Worm (Caenorhabditis elegans) whole organism, L1 larva: ENCODE results near the gene EGAP1.1.

Experiments used
- C04F5.9 ChIP-seq: sonication (generic microtip); optimal IDR thresholded peaks from 2 replicates; lab custom pipeline; 2016; ENCODE audit warnings: missing genetic modification characterization, missing compliant biosample characterization
- C16A3.4 ChIP-seq: fragments of 150-350 bp; optimal IDR thresholded peaks from 2 replicates; lab custom pipeline; 2014; ENCODE audit warnings: missing biosample characterization, missing genetic modification characterization
- C34B4.2 ChIP-seq: sonication (generic microtip); optimal IDR thresholded peaks from 2 replicates; lab custom pipeline; 2017; ENCODE audit warnings: mild to moderate bottlenecking, missing genetic modification characterization, missing compliant biosample characterization
- aly-2 ChIP-seq: fragments of 150-350 bp; optimal IDR thresholded peaks from 2 replicates; lab custom pipeline; 2014; ENCODE audit warnings: missing biosample characterization, missing genetic modification characterization
- dpl-1 ChIP-seq, 3 experiments: fragments of 150-350 bp in 2 of 3; sonication (generic microtip) in 1 of 3; optimal IDR thresholded peaks; 2 replicates each; lab custom pipeline; 2014 to 2017; ENCODE audit warnings: missing biosample characterization in 3 of 3, missing genetic modification characterization in 3 of 3, missing genetic modification reagents in 3 of 3
- egl-13 ChIP-seq: sonication (generic microtip); optimal IDR thresholded peaks from 2 replicates; lab custom pipeline; 2016; ENCODE audit warnings: missing genotype, missing genetic modification reagents, missing genetic modification characterization, missing compliant biosample characterization
- elt-2 ChIP-seq: sonication (generic microtip); optimal IDR thresholded peaks from 2 replicates; lab custom pipeline; 2016; ENCODE audit warnings: missing genetic modification characterization, mild to moderate bottlenecking, inconsistent platforms, missing compliant biosample characterization, missing genetic modification reagents
- fkh-8 ChIP-seq: sonication (generic microtip); optimal IDR thresholded peaks from 2 replicates; lab custom pipeline; 2016; ENCODE audit warnings: mild to moderate bottlenecking, missing genetic modification characterization, missing compliant biosample characterization
- fos-1 ChIP-seq: fragments of 150-350 bp; optimal IDR thresholded peaks from 2 replicates; lab custom pipeline; 2014; ENCODE audit warnings: missing biosample characterization, missing genetic modification characterization
- hlh-17 ChIP-seq: fragments of 200-800 bp; sonication (Bioruptor generic); optimal IDR thresholded peaks from 2 replicates; lab custom pipeline; 2018; ENCODE audit warnings: missing genetic modification characterization, mild to moderate bottlenecking, missing compliant biosample characterization, moderate library complexity, borderline replicate concordance
- isw-1 ChIP-seq: fragments of 200-800 bp; sonication (Bioruptor generic); IDR thresholded peaks from 2 replicates; pipeline ENCODE4 v1.3.6; 2022; ENCODE audit warnings: missing genetic modification characterization, missing compliant biosample characterization
- jun-1 ChIP-seq: fragments of 150-350 bp; optimal IDR thresholded peaks from 2 replicates; lab custom pipeline; 2014; ENCODE audit warnings: missing biosample characterization, missing genetic modification reagents, missing genetic modification characterization
- lin-14 ChIP-seq: fragments of 200-800 bp; sonication (Bioruptor generic); optimal IDR thresholded peaks from 2 replicates; lab custom pipeline; 2018; ENCODE audit warnings: mild to moderate bottlenecking, missing genetic modification characterization, moderate library complexity, missing compliant biosample characterization
- lin-15B ChIP-seq: fragments of 150-350 bp; sonication (generic microtip); optimal IDR thresholded peaks from 3 replicates; lab custom pipeline; 2014; ENCODE audit warnings: missing biosample characterization, missing genetic modification characterization
- lin-35 ChIP-seq, 2 experiments: fragments of 150-350 bp; optimal IDR thresholded peaks; 2 replicates each; lab custom pipeline; 2014; ENCODE audit warnings: missing biosample characterization in 2 of 2, missing genetic modification characterization in 2 of 2, missing genetic modification reagents in 2 of 2
- lin-39 ChIP-seq: fragments of 150-350 bp; optimal IDR thresholded peaks from 2 replicates; lab custom pipeline; 2014; ENCODE audit warnings: missing biosample characterization, missing genetic modification reagents, missing genetic modification characterization
- lir-3 ChIP-seq: sonication (generic microtip); optimal IDR thresholded peaks from 2 replicates; lab custom pipeline; 2016; ENCODE audit warnings: mild to moderate bottlenecking, missing genetic modification characterization, moderate library complexity, missing compliant biosample characterization; ENCODE audit not compliant: poor library complexity
- lsy-2 ChIP-seq, 2 experiments: fragments of 150-350 bp; optimal IDR thresholded peaks; 2 replicates each; lab custom pipeline; 2014; ENCODE audit warnings: missing biosample characterization in 2 of 2, missing genetic modification characterization in 2 of 2
- mdl-1 ChIP-seq, 2 experiments: fragments of 150-350 bp; optimal IDR thresholded peaks; 2 replicates each; lab custom pipeline; 2014 to 2017; ENCODE audit warnings: missing biosample characterization in 2 of 2, missing genetic modification characterization in 2 of 2, inconsistent platforms in 1 of 2
- mef-2 ChIP-seq: fragments of 150-350 bp; optimal IDR thresholded peaks from 2 replicates; lab custom pipeline; 2014; ENCODE audit warnings: missing biosample characterization, missing genetic modification characterization
- mep-1 ChIP-seq: fragments of 150-350 bp; optimal IDR thresholded peaks from 2 replicates; lab custom pipeline; 2014; ENCODE audit warnings: missing biosample characterization, missing genetic modification characterization
- nhr-11 ChIP-seq: fragments of 150-350 bp; optimal IDR thresholded peaks from 2 replicates; lab custom pipeline; 2014; ENCODE audit warnings: missing biosample characterization, missing genetic modification characterization
- nhr-19 ChIP-seq: fragments of 200-800 bp; sonication (Bioruptor generic); conservative IDR thresholded peaks from 2 replicates; pipeline ENCODE4 v1.3.6; 2022; ENCODE audit warnings: missing genetic modification characterization, missing compliant biosample characterization
- nhr-20 ChIP-seq: sonication (generic microtip); optimal IDR thresholded peaks from 2 replicates; lab custom pipeline; 2016; ENCODE audit warnings: mild to moderate bottlenecking, missing genetic modification characterization, missing compliant biosample characterization
- nhr-28 ChIP-seq: fragments of 150-350 bp; optimal IDR thresholded peaks from 2 replicates; lab custom pipeline; 2014; ENCODE audit warnings: missing biosample characterization, missing genetic modification characterization
- nhr-47 ChIP-seq: sonication (generic microtip); optimal IDR thresholded peaks from 2 replicates; lab custom pipeline; 2016; ENCODE audit warnings: mild to moderate bottlenecking, missing genetic modification characterization, moderate library complexity, missing compliant biosample characterization
- nhr-71 ChIP-seq: sonication (generic microtip); optimal IDR thresholded peaks from 2 replicates; lab custom pipeline; 2016; ENCODE audit warnings: mild to moderate bottlenecking, missing genetic modification characterization, moderate library complexity, missing compliant biosample characterization
- nhr-76 ChIP-seq: sonication (generic microtip); optimal IDR thresholded peaks from 2 replicates; lab custom pipeline; 2017; ENCODE audit warnings: missing biosample characterization, missing genetic modification characterization
- nhr-77 ChIP-seq: fragments of 150-350 bp; optimal IDR thresholded peaks from 2 replicates; lab custom pipeline; 2014; ENCODE audit warnings: missing biosample characterization, missing genetic modification characterization
- nhr-84 ChIP-seq: sonication (generic microtip); optimal IDR thresholded peaks from 2 replicates; lab custom pipeline; 2017; ENCODE audit warnings: missing biosample characterization, missing genetic modification characterization
- pag-3 ChIP-seq: sonication (generic microtip); optimal IDR thresholded peaks from 2 replicates; lab custom pipeline; 2017; ENCODE audit warnings: missing genetic modification characterization, mild to moderate bottlenecking, missing compliant biosample characterization, antibody characterized with exemption, borderline replicate concordance; ENCODE audit not compliant: insufficient read depth
- pax-3 ChIP-seq: fragments of 200-800 bp; sonication (Bioruptor generic); optimal IDR thresholded peaks from 2 replicates; lab custom pipeline; 2018; ENCODE audit warnings: mild to moderate bottlenecking, missing genetic modification characterization, moderate library complexity, missing compliant biosample characterization
- pqm-1 ChIP-seq: sonication (generic microtip); optimal IDR thresholded peaks from 3 replicates; lab custom pipeline; 2017; ENCODE audit warnings: missing biosample characterization, missing genetic modification characterization
- rnt-1 ChIP-seq: sonication (generic microtip); optimal IDR thresholded peaks from 2 replicates; lab custom pipeline; 2016; ENCODE audit warnings: mild to moderate bottlenecking, missing genetic modification characterization, moderate library complexity, missing compliant biosample characterization
- skn-1 ChIP-seq: fragments of 150-350 bp; optimal IDR thresholded peaks from 2 replicates; lab custom pipeline; 2014; ENCODE audit warnings: missing biosample characterization, missing genetic modification characterization
- snu-23 ChIP-seq: sonication (generic microtip); optimal IDR thresholded peaks from 2 replicates; lab custom pipeline; 2016; ENCODE audit warnings: missing genetic modification characterization, missing compliant biosample characterization
- sox-4 ChIP-seq: sonication (generic microtip); optimal IDR thresholded peaks from 2 replicates; lab custom pipeline; 2016; ENCODE audit warnings: missing genetic modification characterization, missing compliant biosample characterization
- sptf-1 ChIP-seq: fragments of 150-350 bp; optimal IDR thresholded peaks from 2 replicates; lab custom pipeline; 2014; ENCODE audit warnings: missing biosample characterization, missing genetic modification characterization
- swsn-7 ChIP-seq: sonication (generic microtip); optimal IDR thresholded peaks from 2 replicates; lab custom pipeline; 2016; ENCODE audit warnings: missing genetic modification characterization, missing compliant biosample characterization
- tlp-1 ChIP-seq: fragments of 150-350 bp; optimal IDR thresholded peaks from 2 replicates; lab custom pipeline; 2014; ENCODE audit warnings: missing biosample characterization, missing genetic modification characterization
- unc-30 ChIP-seq: sonication (generic microtip); optimal IDR thresholded peaks from 2 replicates; lab custom pipeline; 2017; ENCODE audit warnings: missing biosample characterization, missing genetic modification characterization
- unc-62 ChIP-seq: fragments of 150-350 bp; optimal IDR thresholded peaks from 2 replicates; lab custom pipeline; 2014; ENCODE audit warnings: missing biosample characterization, missing genetic modification reagents, missing genetic modification characterization
- unc-86 ChIP-seq: sonication (generic microtip); optimal IDR thresholded peaks from 2 replicates; lab custom pipeline; 2016; ENCODE audit warnings: missing genetic modification characterization, missing compliant biosample characterization
- xbp-1 ChIP-seq: sonication (generic microtip); optimal IDR thresholded peaks from 2 replicates; lab custom pipeline; 2016; ENCODE audit warnings: missing genetic modification characterization, missing compliant biosample characterization
- zip-4 ChIP-seq: fragments of 200-800 bp; sonication (Bioruptor generic); optimal IDR thresholded peaks from 2 replicates; lab custom pipeline; 2018; ENCODE audit warnings: mild to moderate bottlenecking, missing genetic modification characterization, moderate library complexity, missing compliant biosample characterization
- ztf-11 ChIP-seq, 2 experiments: sonication (generic microtip); optimal IDR thresholded peaks; 2 replicates each; lab custom pipeline; 2016 to 2017; ENCODE audit warnings: missing genetic modification characterization in 2 of 2, missing biosample characterization in 1 of 2, missing compliant biosample characterization in 1 of 2
- ztf-4 ChIP-seq: fragments of 150-350 bp; optimal IDR thresholded peaks from 2 replicates; lab custom pipeline; 2014; ENCODE audit warnings: missing biosample characterization, missing genetic modification characterization

Gene EGAP1.1

ce11 chrIII:5925724-5926123, 11.3 kb downstream of the EGAP1.1 start, which contains the start of the genes dnc-2 and bcl-7 (continued):
- TF ChIP-seq elt-2 (tag; lab: Kevin White, UChicago): peak; percentile 16
- no peak for TF ChIP-seq nhr-28 (tag; lab: Kevin White, UChicago)
- no peak; the same call in 1 of the 2 replicates for TF ChIP-seq isw-1 (GFP tag; lab: Robert Waterston, UW)
- no peak for TF ChIP-seq fkh-8
- TF ChIP-seq nhr-20: peak; percentile 65
- TF ChIP-seq nhr-19: peak; percentile 51
- no peak for TF ChIP-seq nhr-76
- TF ChIP-seq lin-39 (tag; lab: Kevin White, UChicago): no peak
- peak; percentile 29 for TF ChIP-seq C16A3.4 (tag; lab: Kevin White, UChicago)
- no peak for TF ChIP-seq nhr-11
- TF ChIP-seq zip-4: peak; percentile 76
- no peak for TF ChIP-seq mef-2
- TF ChIP-seq swsn-7 (tag; lab: Kevin White, UChicago): peak; percentile 63
- TF ChIP-seq C04F5.9 (tag; lab: Kevin White, UChicago): peak; percentile 2
- TF ChIP-seq nhr-84 (tag; lab: Kevin White, UChicago): no peak
- no peak for TF ChIP-seq pqm-1
- TF ChIP-seq lin-14 (GFP tag; lab: Kevin White, UChicago): peak; percentile 89
- no peak for TF ChIP-seq tlp-1 (tag; lab: Kevin White, UChicago)
- peak; percentile 59 for TF ChIP-seq mep-1 (tag; lab: Kevin White, UChicago)
- peak; percentile 8 for TF ChIP-seq unc-86
- peak; percentile 57 for TF ChIP-seq xbp-1 (tag; lab: Kevin White, UChicago)
- TF ChIP-seq nhr-77 (tag; lab: Kevin White, UChicago): no peak
- peak; percentile 16 for TF ChIP-seq jun-1 (tag; lab: Kevin White, UChicago)
- no peak for TF ChIP-seq unc-30
- peak; percentile 69 for TF ChIP-seq nhr-71 (tag; lab: Kevin White, UChicago)
- TF ChIP-seq fos-1 (tag; lab: Kevin White, UChicago): peak; percentile 31
- TF ChIP-seq skn-1: peak; percentile 62
- peak; percentile 29 to 71 (median 53) for TF ChIP-seq dpl-1 (GFP tag; optimal IDR thresholded peaks at IDR 0.05; lab: Kevin White, UChicago)
- peak; percentile 72 for TF ChIP-seq nhr-47 (tag; lab: Kevin White, UChicago)
- no peak for TF ChIP-seq unc-62 (GFP tag; lab: Kevin White, UChicago)
- no peak for TF ChIP-seq pax-3 (tag; lab: Kevin White, UChicago)
- TF ChIP-seq pag-3: no peak
- peak; percentile 73 to 75 for TF ChIP-seq lin-35 (GFP tag; optimal IDR thresholded peaks at IDR 0.05; lab: Kevin White, UChicago)
- TF ChIP-seq lin-15B (tag; lab: Kevin White, UChicago): peak; percentile 58
- TF ChIP-seq sptf-1: no peak
- TF ChIP-seq mdl-1 (tag; optimal IDR thresholded peaks at IDR 0.05; lab: Kevin White, UChicago): peak in 1 of 2 experiments; percentile 21
- TF ChIP-seq snu-23 (GFP tag; lab: Kevin White, UChicago): peak; percentile 75
- TF ChIP-seq egl-13 (tag; lab: Kevin White, UChicago): no peak
- peak; percentile 56 to 78 for TF ChIP-seq lsy-2 (tag; optimal IDR thresholded peaks at IDR 0.05; lab: Kevin White, UChicago)
- no peak for TF ChIP-seq C34B4.2 (tag; lab: Kevin White, UChicago)
- TF ChIP-seq ztf-11 (tag; optimal IDR thresholded peaks at IDR 0.05; lab: Kevin White, UChicago): no peak
- TF ChIP-seq ztf-4 (tag; lab: Kevin White, UChicago): no peak
- peak; percentile 11 for TF ChIP-seq lir-3
- no peak for TF ChIP-seq sox-4 (tag; lab: Kevin White, UChicago)
- no peak for TF ChIP-seq hlh-17
- TF ChIP-seq rnt-1: peak; percentile 66
- TF ChIP-seq aly-2: no peak
- TF ChIP-seq, all 84 proteins: peak for 33
